Fruit fly (Drosophila melanogaster) whole organism, wandering third instar larva: ENCODE measurements around the gene CG33966.
A peak's percentile ranks its signal among the peaks of the same experiment; 100 is the strongest.

Source experiments
- Abd-B ChIP-seq: fragments of >200 bp; optimal IDR thresholded peaks from 2 replicates; lab custom pipeline; 2017; ENCODE audit warnings: missing biosample characterization, missing genetic modification characterization
- Dif ChIP-seq: fragments of 200-275, 200-300 bp; sonication (Bioruptor generic); optimal IDR thresholded peaks from 2 replicates; lab custom pipeline; 2018; ENCODE audit warnings: missing biosample characterization, missing genetic modification characterization; ENCODE audit not compliant: partially characterized antibody
- Hr78 ChIP-seq: fragments of >200 bp; optimal IDR thresholded peaks from 2 replicates; lab custom pipeline; 2017; ENCODE audit warnings: missing biosample characterization, missing genetic modification characterization
- Mio ChIP-seq: sonication (Bioruptor generic); optimal IDR thresholded peaks from 2 replicates; lab custom pipeline; 2016; ENCODE audit warnings: missing biosample characterization, missing genetic modification characterization
- brk ChIP-seq: fragments of 200-800 bp; sonication (Bioruptor generic); optimal IDR thresholded peaks from 2 replicates; lab custom pipeline; 2016; ENCODE audit warnings: missing biosample characterization, mild to moderate bottlenecking, missing genetic modification characterization
- h ChIP-seq: fragments of 200-800 bp; sonication (Bioruptor generic); optimal IDR thresholded peaks from 3 replicates; lab custom pipeline; 2016; ENCODE audit warnings: missing biosample characterization, mild to moderate bottlenecking, missing genetic modification characterization
- pan ChIP-seq: fragments of >200 bp; optimal IDR thresholded peaks from 2 replicates; lab custom pipeline; 2017
- psq ChIP-seq: fragments of 200-800 bp; sonication (Bioruptor generic); optimal IDR thresholded peaks from 3 replicates; lab custom pipeline; 2017; ENCODE audit warnings: missing biosample characterization, mild to moderate bottlenecking, missing genetic modification characterization, moderate library complexity
- rgr ChIP-seq: fragments of 200-800 bp; sonication (Bioruptor generic); optimal IDR thresholded peaks from 3 replicates; lab custom pipeline; 2016; ENCODE audit warnings: missing biosample characterization, mild to moderate bottlenecking, missing genetic modification characterization
- sage ChIP-seq: fragments of 200-800 bp; sonication (Bioruptor generic); optimal IDR thresholded peaks from 2 replicates; lab custom pipeline; 2016; ENCODE audit warnings: missing biosample characterization, mild to moderate bottlenecking, missing genetic modification characterization
- sv ChIP-seq: fragments of 200-800 bp; sonication (Bioruptor generic); optimal IDR thresholded peaks from 3 replicates; lab custom pipeline; 2016; ENCODE audit warnings: missing biosample characterization, missing genetic modification characterization

DNA sequence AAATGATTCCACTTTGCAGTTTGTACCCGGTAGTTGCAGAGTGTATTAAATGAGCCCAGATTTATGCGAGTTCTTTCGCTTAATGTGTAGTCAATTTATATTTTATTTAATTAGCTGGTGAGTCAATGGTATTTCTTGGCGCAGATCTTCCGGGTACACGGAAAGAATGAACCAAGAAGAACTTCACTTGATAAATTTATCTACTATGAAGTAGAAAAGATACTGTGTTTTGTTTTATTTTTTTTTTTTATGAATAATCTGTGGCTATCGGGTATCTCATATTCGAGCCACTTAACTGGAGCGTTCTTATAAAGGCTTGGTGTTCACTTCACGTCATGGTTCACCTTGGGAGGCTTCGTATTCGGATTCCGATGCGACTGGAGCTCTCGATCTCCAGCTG, 31.1 kb downstream of the CG33966 start:
- TF ChIP-seq psq (no peak), Abd-B (no peak), Dif (no peak), pan (lab: Kevin White, UChicago) (peak; percentile 25), Mio (GFP tag; lab: Kevin White, UChicago) (no peak), h (GFP tag; lab: Kevin White, UChicago) (peak; percentile 71), rgr (peak; percentile 23), sv (no peak), brk (GFP tag; lab: Kevin White, UChicago) (no peak), Hr78 (GFP tag; lab: Kevin White, UChicago) (no peak), sage (GFP tag; lab: Kevin White, UChicago) (no peak)
